Fruit fly (Drosophila melanogaster) Kc167 (cell line): ENCODE measurements around the gene CG31715.

Experiments
- Myc ChIP-seq: fragments of >200 bp; optimal IDR thresholded peaks from 2 replicates; lab custom pipeline; 2017; ENCODE audit warnings: missing external identifiers
- h ChIP-seq: fragments of >200 bp; optimal IDR thresholded peaks from 3 replicates; lab custom pipeline; 2018; ENCODE audit warnings: missing external identifiers
- psq ChIP-seq: fragments of >200 bp; optimal IDR thresholded peaks from 2 replicates; lab custom pipeline; 2017; ENCODE audit warnings: missing external identifiers

DNA sequence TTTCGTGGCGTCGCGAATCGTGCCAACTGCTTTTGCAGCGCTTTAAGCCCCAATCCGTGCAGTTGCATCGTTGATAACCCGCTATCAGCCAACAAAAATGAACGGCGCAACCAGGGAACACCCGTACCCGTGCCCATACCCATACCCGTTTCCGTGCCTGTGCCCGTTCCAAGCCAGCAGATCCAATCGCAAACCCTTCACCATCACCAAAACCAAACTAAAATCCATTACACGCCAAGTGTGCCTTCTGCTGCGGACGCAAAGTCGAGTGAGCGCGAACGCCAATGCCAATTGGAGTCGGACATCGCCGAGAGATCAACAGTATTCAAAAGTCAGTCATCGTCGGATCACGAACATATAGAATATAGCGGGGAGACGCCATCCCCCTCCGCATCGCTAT, 7.2 kb upstream of the CG31715 start:
- TF ChIP-seq psq (lab: Kevin White, UChicago) (no peak), h (lab: Kevin White, UChicago) (no peak), Myc (no peak)
